Fruit fly (Drosophila melanogaster): ENCODE results near the gene Myo61F.

Gene Myo61F

DNA sequence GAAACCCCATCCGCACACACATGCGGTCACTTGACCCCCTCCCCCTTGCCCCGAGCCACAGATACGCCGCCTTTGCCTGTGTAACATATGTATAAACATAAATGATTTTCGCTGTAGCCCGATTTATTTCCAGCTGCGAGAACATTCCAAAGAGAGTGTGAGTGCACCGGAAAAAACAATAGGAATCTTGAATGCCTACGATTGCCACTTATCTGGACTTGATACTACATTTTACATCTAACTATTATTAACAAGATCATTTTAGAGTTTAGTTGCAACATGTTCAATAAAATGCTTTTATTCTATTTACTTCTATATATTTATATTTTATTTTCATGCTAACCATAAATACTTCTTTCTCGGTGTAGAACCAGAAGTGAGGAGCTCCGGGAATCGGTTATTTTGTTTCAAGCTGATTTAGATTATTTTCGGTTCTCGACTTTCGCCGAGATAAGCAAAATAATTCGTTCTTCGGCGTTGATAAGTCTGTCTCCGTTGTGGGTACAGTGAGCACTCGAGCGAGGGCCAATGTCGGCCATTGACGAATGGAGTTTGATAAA lies 18.1 kb upstream of the Myo61F start (continued):
- TF ChIP-seq Vsx1 (GFP tag; optimal IDR thresholded peaks at IDR 0.05) = no peak
- TF ChIP-seq CG3065 (GFP tag; optimal IDR thresholded peaks at IDR 0.05) = peak; percentile 29
- peak; percentile 67 for TF ChIP-seq ssp (GFP tag; IDR thresholded peaks at IDR 0.05)
- peak in 1 of 2 experiments; percentile 39 for TF ChIP-seq crp (GFP tag; optimal IDR thresholded peaks at IDR 0.05)
- no peak for TF ChIP-seq CG1647 (GFP tag; optimal IDR thresholded peaks at IDR 0.05)
- no peak for TF ChIP-seq Dfd (GFP tag; optimal IDR thresholded peaks at IDR 0.05)
- peak; percentile 80 for TF ChIP-seq Max (GFP tag; optimal IDR thresholded peaks at IDR 0.05)
- TF ChIP-seq Hmr (GFP tag; optimal IDR thresholded peaks at IDR 0.05) = peak; percentile 79
- TF ChIP-seq insv (GFP tag; optimal IDR thresholded peaks at IDR 0.05) = peak in 1 of 2 experiments; percentile 30
- no peak for TF ChIP-seq B-H2 (GFP tag; optimal IDR thresholded peaks at IDR 0.05)
- TF ChIP-seq lab (GFP tag; optimal IDR thresholded peaks at IDR 0.05) = peak; percentile 88
- no peak for TF ChIP-seq NC2α (GFP tag; optimal IDR thresholded peaks at IDR 0.05)
- peak; percentile 74 for TF ChIP-seq CG3407 (GFP tag; optimal IDR thresholded peaks at IDR 0.05)
- peak; percentile 3 to 42 for TF ChIP-seq Pdp1 (GFP tag; optimal IDR thresholded peaks at IDR 0.05)
- TF ChIP-seq CG18619 (GFP tag; optimal IDR thresholded peaks at IDR 0.05) = peak; percentile 72
- peak; percentile 79 for TF ChIP-seq CG10209 (GFP tag; optimal IDR thresholded peaks at IDR 0.05)
- TF ChIP-seq ase (GFP tag; IDR thresholded peaks at IDR 0.05) = peak; percentile 74; the same call in 2 of the 3 replicates
- TF ChIP-seq stc (GFP tag; IDR thresholded peaks at IDR 0.05) = peak; percentile 74
- TF ChIP-seq Lpt (GFP tag; optimal IDR thresholded peaks at IDR 0.05) = no peak
- TF ChIP-seq crc (GFP tag; optimal IDR thresholded peaks at IDR 0.05) = no peak
- TF ChIP-seq fd64A (GFP tag; optimal IDR thresholded peaks at IDR 0.05) = peak; percentile 65
- TF ChIP-seq chn (GFP tag; optimal IDR thresholded peaks at IDR 0.05) = peak; percentile 57
- peak; percentile 68 for TF ChIP-seq esg (GFP tag; conservative IDR thresholded peaks at IDR 0.05)
- TF ChIP-seq Tbp (GFP tag; optimal IDR thresholded peaks at IDR 0.05) = no peak
- peak; percentile 33 for TF ChIP-seq CG7987 (GFP tag; optimal IDR thresholded peaks at IDR 0.05)
- TF ChIP-seq CG17385 (GFP tag; optimal IDR thresholded peaks at IDR 0.05) = peak; percentile 79
- no peak for TF ChIP-seq HLH54F (GFP tag; optimal IDR thresholded peaks at IDR 0.05)
- TF ChIP-seq br (optimal IDR thresholded peaks at IDR 0.05) = no peak
- TF ChIP-seq Camta (GFP tag; optimal IDR thresholded peaks at IDR 0.05) = peak; percentile 38
- TF ChIP-seq CG2678 (tag; optimal IDR thresholded peaks at IDR 0.05) = peak; percentile 90
- no peak for TF ChIP-seq bbx (GFP tag; IDR thresholded peaks at IDR 0.05; ENCODE audit: partially characterized antibody)
- no peak for TF ChIP-seq toy (GFP tag; IDR thresholded peaks at IDR 0.05)
- peak; percentile 76 for TF ChIP-seq CG12155 (GFP tag; optimal IDR thresholded peaks at IDR 0.05)
- TF ChIP-seq crol (GFP tag; IDR thresholded peaks at IDR 0.05) = peak; percentile 85
- TF ChIP-seq Taf1 (GFP tag; IDR thresholded peaks at IDR 0.05) = peak; percentile 39; the same call in 1 of the 2 replicates
- TF ChIP-seq Bdp1 (GFP tag; optimal IDR thresholded peaks at IDR 0.05) = peak; percentile 12
- peak; percentile 57 for TF ChIP-seq Fer2 (tag; optimal IDR thresholded peaks at IDR 0.05)
- peak; percentile 94 for TF ChIP-seq CG18262 (tag; optimal IDR thresholded peaks at IDR 0.05)
- no peak for TF ChIP-seq CG7745 (tag; optimal IDR thresholded peaks at IDR 0.05)
- peak; percentile 71 for TF ChIP-seq CG14014 (GFP tag; IDR thresholded peaks at IDR 0.05)
- TF ChIP-seq ranshi (GFP tag; IDR thresholded peaks at IDR 0.05) = peak; percentile 78; the same call in 1 of the 2 replicates
- TF ChIP-seq Sox102F (GFP tag; optimal IDR thresholded peaks at IDR 0.05) = no peak
- TF ChIP-seq CG2875 (GFP tag; optimal IDR thresholded peaks at IDR 0.05) = peak; percentile 81
- peak; percentile 61 for TF ChIP-seq Lhr (GFP tag; optimal IDR thresholded peaks at IDR 0.05)
- TF ChIP-seq CG11085 (GFP tag; IDR thresholded peaks at IDR 0.05) = no peak
- peak; percentile 52; the same call in 1 of the 2 replicates for TF ChIP-seq seq (GFP tag; IDR thresholded peaks at IDR 0.05)
- TF ChIP-seq Chrac-16 (GFP tag; optimal IDR thresholded peaks at IDR 0.05) = peak; percentile 68
- no peak for TF ChIP-seq CG4282 (GFP tag; optimal IDR thresholded peaks at IDR 0.05)
- peak; percentile 2 for TF ChIP-seq pnt (GFP tag; optimal IDR thresholded peaks at IDR 0.05)
- TF ChIP-seq CG6272 (GFP tag; IDR thresholded peaks at IDR 0.05) = peak; percentile 62
- no peak for TF ChIP-seq h (optimal IDR thresholded peaks at IDR 0.05)

Measured in whole organism, embryonic.